Worm (Caenorhabditis elegans): ENCODE measurements around the gene fbxb-82.

Gene fbxb-82

ce11 chrIII:180963-181362 is 37.9 kb upstream of the fbxb-82 start, which contains the start of gene F40G9.5:
F40G9.5 (plus strand) TSS chrIII:181263.
- TF ChIP-seq B0019.2 (GFP tag; conservative IDR thresholded peaks at IDR 0.05) = no peak
- TF ChIP-seq F52B5.7 (tag; optimal IDR thresholded peaks at IDR 0.05) = no peak
- no peak for TF ChIP-seq mcd-1 (GFP tag; IDR thresholded peaks at IDR 0.05)
- TF ChIP-seq hlh-26 (GFP tag; conservative IDR thresholded peaks at IDR 0.05) = no peak
- TF ChIP-seq madf-3 (GFP tag; IDR thresholded peaks at IDR 0.05) = no peak
- no peak for TF ChIP-seq ztf-26 (tag; optimal IDR thresholded peaks at IDR 0.05)
- no peak for TF ChIP-seq Y56A3A.18 (GFP tag; IDR thresholded peaks at IDR 0.05)
- no peak for TF ChIP-seq snpc-1.3 (tag; optimal IDR thresholded peaks at IDR 0.05; ENCODE audit: insufficient read depth)

- TF ChIP-seq Y53G8AR.9 (GFP tag; conservative IDR thresholded peaks at IDR 0.05) (no peak), attf-5 (GFP tag; optimal IDR thresholded peaks at IDR 0.05) (no peak), somi-1 (GFP tag; optimal IDR thresholded peaks at IDR 0.05) (no peak), lsl-1 (GFP tag; optimal IDR thresholded peaks at IDR 0.05) (no peak), hrde-1 (tag; optimal IDR thresholded peaks at IDR 0.05; ENCODE audit: borderline replicate concordance) (no peak), ztf-22 (GFP tag; optimal IDR thresholded peaks at IDR 0.05) (no peak), C06A6.2 (GFP tag; conservative IDR thresholded peaks at IDR 0.05) (no peak), Y53F4B.3 (GFP tag; IDR thresholded peaks at IDR 0.05) (no peak), Y56A3A.18 (GFP tag; IDR thresholded peaks at IDR 0.05) (no peak), mel-28 (tag; optimal IDR thresholded peaks at IDR 0.05; ENCODE audit: borderline replicate concordance) (no peak), egl-18 (GFP tag; IDR thresholded peaks at IDR 0.05) (no peak), mes-4 (tag; optimal IDR thresholded peaks at IDR 0.05) (no peak), F57C9.4 (tag; optimal IDR thresholded peaks at IDR 0.05) (no peak), F37B4.10 (GFP tag; IDR thresholded peaks at IDR 0.05) (no peak), ccch-3 (GFP tag; optimal IDR thresholded peaks at IDR 0.05) (no peak), nhr-120 (GFP tag; IDR thresholded peaks at IDR 0.05) (no peak), Y95B8A.8 (GFP tag; IDR thresholded peaks at IDR 0.05) (no peak), sptf-2 (GFP tag; optimal IDR thresholded peaks at IDR 0.05) (no peak), ets-4 (GFP tag; optimal IDR thresholded peaks at IDR 0.05) (no peak)
Observed at ce11 chrIII:179123-179592, 36.1 kb upstream of the fbxb-82 start, which contains the start of gene F40G9.6. F40G9.6 (plus strand) TSS chrIII:179542.

- no peak for TF ChIP-seq F39B2.1 (GFP tag; IDR thresholded peaks at IDR 0.05)
Observed at ce11 chrIII:178126-178525, 35.1 kb upstream of the fbxb-82 start.

ce11 chrIII:177715-178114 is 34.7 kb upstream of the fbxb-82 start, which contains the start of gene F40G9.14:
F40G9.14 (minus strand) TSS chrIII:177815.
- TF ChIP-seq ztf-26 (tag; optimal IDR thresholded peaks at IDR 0.05) (no peak), ekl-4 (GFP tag; IDR thresholded peaks at IDR 0.05) (no peak), snpc-3.4 (tag; optimal IDR thresholded peaks at IDR 0.05) (no peak), mes-4 (tag; optimal IDR thresholded peaks at IDR 0.05) (no peak), egl-18 (GFP tag; IDR thresholded peaks at IDR 0.05) (no peak)

- no peak for TF ChIP-seq K12H6.12 (tag; optimal IDR thresholded peaks at IDR 0.05)
- no peak for TF ChIP-seq chd-7 (tag; optimal IDR thresholded peaks at IDR 0.05)
- no peak for TF ChIP-seq mcd-1 (GFP tag; IDR thresholded peaks at IDR 0.05)
Observed at ce11 chrIII:175733-176132, 32.7 kb upstream of the fbxb-82 start, which contains the start of gene clec-148. clec-148 (minus strand) TSS chrIII:175833.

Measured in whole organism, young adult.